Fruit fly (Drosophila melanogaster): ENCODE measurements around the gene CG17191.

CG17191 gene

DNA sequence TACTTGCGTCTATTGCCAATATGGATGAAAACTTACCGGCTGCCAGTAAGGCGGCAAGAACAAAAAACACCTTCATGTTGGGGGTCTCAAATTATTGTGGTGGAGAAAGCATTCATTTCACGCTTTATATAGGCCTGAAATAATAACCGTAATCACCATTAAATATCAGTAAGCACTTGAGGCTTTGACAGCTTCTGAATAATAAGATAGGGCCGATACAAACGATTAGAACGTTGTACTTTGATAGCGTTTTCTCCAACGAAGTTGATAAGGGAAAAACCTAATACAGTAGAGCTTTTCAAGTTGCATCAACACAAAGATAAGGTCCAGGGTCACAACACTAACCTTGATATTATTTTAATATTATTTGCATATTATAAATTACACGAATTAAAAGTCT, 1.7 kb upstream of the CG17191 start, which contains the start of gene CG6283:
TSS of gene CG6283 (minus strand) at position 101 of the 400 bp plus-strand sequence.
- no peak for TF ChIP-seq pan (optimal IDR thresholded peaks at IDR 0.05)
- no peak for TF ChIP-seq usp (GFP tag; optimal IDR thresholded peaks at IDR 0.05)
- TF ChIP-seq Dll (optimal IDR thresholded peaks at IDR 0.05) = no peak
- TF ChIP-seq psq (optimal IDR thresholded peaks at IDR 0.05) = no peak
- no peak for TF ChIP-seq EcR (GFP tag; optimal IDR thresholded peaks at IDR 0.05)
- TF ChIP-seq CG8478 (optimal IDR thresholded peaks at IDR 0.05) = no peak

DNA sequence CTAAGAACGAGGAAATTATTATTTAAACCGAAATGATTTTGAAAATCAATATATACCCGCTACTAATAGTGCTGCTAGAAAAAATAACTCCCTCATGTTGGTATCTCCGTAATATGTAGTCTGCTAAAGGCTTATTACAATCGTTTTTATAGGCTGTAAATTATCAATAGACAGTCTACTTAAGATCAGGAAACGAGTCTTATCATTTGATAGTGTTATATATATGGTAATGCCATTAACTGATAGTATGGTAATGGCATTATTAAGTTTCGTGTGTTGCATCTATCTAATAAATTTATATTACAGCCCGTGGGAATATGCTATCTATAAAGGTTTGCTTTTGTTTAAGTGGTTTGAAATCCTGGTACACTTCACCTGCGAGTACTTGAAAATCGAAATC, 1.4 kb downstream of the CG17191 start, which contains the start of gene CG17192:
TSS of gene CG17192 (minus strand) at position 101 of the 400 bp plus-strand sequence.
- TF ChIP-seq Dll (optimal IDR thresholded peaks at IDR 0.05) (no peak), pan (optimal IDR thresholded peaks at IDR 0.05) (no peak)

DNA sequence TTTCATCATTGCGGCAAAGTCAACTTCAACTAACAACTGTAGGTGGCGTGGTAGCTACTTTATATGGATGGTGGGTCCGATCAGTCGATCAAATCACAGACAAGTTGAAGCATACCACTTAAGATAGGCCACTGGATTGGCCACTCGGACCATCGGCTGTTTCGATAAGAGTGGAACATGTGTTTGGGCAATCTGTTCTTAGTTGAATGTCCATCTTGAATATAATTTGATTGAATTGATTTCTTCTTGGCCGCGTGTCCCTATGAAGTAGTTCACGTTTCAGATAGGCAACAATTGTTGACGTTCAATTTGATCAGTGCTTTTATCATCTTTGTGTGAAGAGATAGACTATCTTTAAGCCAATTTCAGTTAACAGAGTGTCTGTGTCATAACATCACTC, 12.5 kb downstream of the CG17191 start, which contains the start of gene CG6295:
TSS of gene CG6295 (minus strand) at position 34 of the 400 bp plus-strand sequence.
- no peak for TF ChIP-seq EcR (GFP tag; optimal IDR thresholded peaks at IDR 0.05)
- no peak for TF ChIP-seq usp (GFP tag; optimal IDR thresholded peaks at IDR 0.05)
- TF ChIP-seq pan (optimal IDR thresholded peaks at IDR 0.05) = no peak
- TF ChIP-seq psq (optimal IDR thresholded peaks at IDR 0.05) = no peak
- no peak for TF ChIP-seq Dll (optimal IDR thresholded peaks at IDR 0.05)
- no peak for TF ChIP-seq CG8478 (optimal IDR thresholded peaks at IDR 0.05)

DNA sequence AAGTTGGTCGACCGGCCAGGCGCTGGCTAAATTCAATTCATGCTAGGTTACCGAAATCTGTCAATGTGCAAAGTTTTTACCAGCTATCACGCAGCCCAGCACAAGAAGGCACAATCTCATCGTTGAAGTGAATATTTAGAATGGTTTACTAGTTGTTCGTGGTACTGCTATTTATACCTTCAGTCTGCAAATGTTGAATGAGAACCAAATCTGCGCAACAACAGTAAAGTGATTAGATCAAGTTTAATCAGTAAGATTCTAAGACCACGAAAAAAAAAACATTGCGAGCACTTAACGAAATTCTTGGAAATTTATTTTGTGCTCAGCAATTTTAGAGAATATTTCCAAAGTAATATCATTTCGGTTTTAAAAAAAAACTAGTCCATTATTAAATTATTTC, 14.2 kb downstream of the CG17191 start, which contains the start of gene CG6296:
TSS of gene CG6296 (minus strand) at position 132 of the 400 bp plus-strand sequence.
- TF ChIP-seq Dll (optimal IDR thresholded peaks at IDR 0.05) = no peak
- TF ChIP-seq psq (optimal IDR thresholded peaks at IDR 0.05) = no peak
- no peak for TF ChIP-seq pan (optimal IDR thresholded peaks at IDR 0.05)
- TF ChIP-seq CG8478 (optimal IDR thresholded peaks at IDR 0.05) = no peak
- no peak for TF ChIP-seq EcR (GFP tag; optimal IDR thresholded peaks at IDR 0.05)
- no peak for TF ChIP-seq usp (GFP tag; optimal IDR thresholded peaks at IDR 0.05)

DNA sequence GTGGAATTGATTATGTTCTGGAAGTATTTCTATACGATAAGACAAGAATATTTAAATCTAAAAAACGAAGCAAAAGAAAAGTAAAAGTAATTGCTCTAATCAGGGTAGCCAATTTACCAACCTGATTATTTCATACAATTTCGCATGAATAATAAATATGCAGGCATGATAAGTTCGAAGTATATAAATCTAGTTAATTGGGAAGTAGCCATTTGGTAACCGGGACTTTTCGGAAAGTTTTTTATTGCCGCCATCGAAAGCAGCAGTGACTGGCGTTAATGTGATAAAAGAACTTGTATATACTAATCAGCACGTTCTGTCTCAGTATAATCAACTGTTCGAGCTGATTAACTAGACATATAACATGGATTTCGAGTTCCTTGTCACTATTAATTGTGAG, 16.8 kb downstream of the CG17191 start:
- TF ChIP-seq usp (GFP tag; optimal IDR thresholded peaks at IDR 0.05) = no peak
- TF ChIP-seq CG8478 (optimal IDR thresholded peaks at IDR 0.05) = no peak
- no peak for TF ChIP-seq Dll (optimal IDR thresholded peaks at IDR 0.05)
- TF ChIP-seq psq (optimal IDR thresholded peaks at IDR 0.05) = no peak
- no peak for TF ChIP-seq pan (optimal IDR thresholded peaks at IDR 0.05)
- no peak for TF ChIP-seq EcR (GFP tag; optimal IDR thresholded peaks at IDR 0.05)

DNA sequence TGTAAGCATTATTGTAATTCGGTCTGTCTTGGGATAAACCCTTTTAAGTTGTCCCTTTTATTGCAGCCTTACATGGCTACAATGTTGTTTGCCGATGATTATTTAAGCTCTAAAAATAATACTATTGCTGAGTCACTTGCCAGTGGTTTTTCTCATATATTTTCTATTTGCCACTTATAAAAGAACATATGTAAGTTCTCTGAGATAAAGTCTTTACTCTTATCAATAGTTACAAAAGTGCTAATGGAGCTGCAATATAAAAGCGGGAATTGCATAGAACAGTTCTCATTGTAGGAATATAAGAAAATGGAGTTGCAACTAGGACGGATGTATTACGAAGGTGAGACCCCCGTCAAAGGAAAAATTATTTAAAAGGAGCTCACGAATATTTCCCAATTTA, 20.1 kb downstream of the CG17191 start, which contains the start of gene CG31077:
TSS of gene CG31077 (plus strand) at position 301 of the 400 bp plus-strand sequence.
- TF ChIP-seq pan (optimal IDR thresholded peaks at IDR 0.05) = no peak
- TF ChIP-seq usp (GFP tag; optimal IDR thresholded peaks at IDR 0.05) = no peak
- TF ChIP-seq psq (optimal IDR thresholded peaks at IDR 0.05) = no peak
- TF ChIP-seq Dll (optimal IDR thresholded peaks at IDR 0.05) = no peak
- TF ChIP-seq EcR (GFP tag; optimal IDR thresholded peaks at IDR 0.05) = no peak
- TF ChIP-seq CG8478 (optimal IDR thresholded peaks at IDR 0.05) = no peak

DNA sequence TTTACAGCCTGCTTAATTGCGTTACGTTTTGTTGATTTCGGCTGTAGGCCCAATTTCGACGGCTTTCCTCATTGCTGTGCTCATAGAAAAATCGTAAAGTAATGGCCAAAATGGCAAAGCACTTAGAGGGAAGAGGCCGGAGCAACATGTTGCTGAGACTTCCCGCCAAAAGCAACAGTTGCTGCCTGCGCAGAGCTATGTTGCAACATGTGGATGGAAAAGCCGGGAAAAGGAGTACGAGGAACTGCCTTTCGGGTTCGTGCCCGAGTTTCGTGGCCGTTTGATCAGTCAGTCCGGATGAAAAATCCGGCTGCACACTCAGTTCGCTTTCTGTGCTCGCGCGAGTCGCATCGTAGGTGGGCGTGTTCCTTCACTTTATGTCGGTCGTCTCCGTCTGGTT, 22.9 kb downstream of the CG17191 start, which contains the start of gene RYa-R:
TSS of gene RYa-R (plus strand) at position 339 of the 400 bp plus-strand sequence.
- TF ChIP-seq pan (optimal IDR thresholded peaks at IDR 0.05) = no peak

DNA sequence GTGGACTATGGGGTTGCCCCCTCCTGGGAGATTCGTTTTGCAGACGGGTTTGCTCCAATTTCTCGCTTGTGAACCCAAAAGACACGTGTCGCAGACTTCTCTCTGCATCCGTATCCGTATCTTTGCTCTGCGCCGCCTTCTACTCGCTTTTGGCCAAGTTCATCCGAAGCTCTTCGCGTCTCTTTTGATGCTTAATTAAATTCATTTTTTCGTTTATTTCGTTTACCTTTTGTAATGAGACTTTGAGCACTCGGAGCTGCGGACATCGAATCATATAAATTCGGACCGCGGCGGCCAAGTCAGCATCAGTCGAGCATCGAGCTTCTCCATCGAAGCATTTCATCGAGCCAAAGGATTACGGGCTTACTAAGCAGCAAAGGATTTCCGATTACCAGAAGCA, 25.0 kb downstream of the CG17191 start, which contains the start of gene TwdlC:
TSS of gene TwdlC (plus strand) at position 301 of the 400 bp plus-strand sequence.
- TF ChIP-seq pan (optimal IDR thresholded peaks at IDR 0.05) (no peak), psq (optimal IDR thresholded peaks at IDR 0.05) (no peak), Dll (optimal IDR thresholded peaks at IDR 0.05) (no peak), CG8478 (optimal IDR thresholded peaks at IDR 0.05) (no peak), EcR (GFP tag; optimal IDR thresholded peaks at IDR 0.05) (no peak), usp (GFP tag; optimal IDR thresholded peaks at IDR 0.05) (no peak)

DNA sequence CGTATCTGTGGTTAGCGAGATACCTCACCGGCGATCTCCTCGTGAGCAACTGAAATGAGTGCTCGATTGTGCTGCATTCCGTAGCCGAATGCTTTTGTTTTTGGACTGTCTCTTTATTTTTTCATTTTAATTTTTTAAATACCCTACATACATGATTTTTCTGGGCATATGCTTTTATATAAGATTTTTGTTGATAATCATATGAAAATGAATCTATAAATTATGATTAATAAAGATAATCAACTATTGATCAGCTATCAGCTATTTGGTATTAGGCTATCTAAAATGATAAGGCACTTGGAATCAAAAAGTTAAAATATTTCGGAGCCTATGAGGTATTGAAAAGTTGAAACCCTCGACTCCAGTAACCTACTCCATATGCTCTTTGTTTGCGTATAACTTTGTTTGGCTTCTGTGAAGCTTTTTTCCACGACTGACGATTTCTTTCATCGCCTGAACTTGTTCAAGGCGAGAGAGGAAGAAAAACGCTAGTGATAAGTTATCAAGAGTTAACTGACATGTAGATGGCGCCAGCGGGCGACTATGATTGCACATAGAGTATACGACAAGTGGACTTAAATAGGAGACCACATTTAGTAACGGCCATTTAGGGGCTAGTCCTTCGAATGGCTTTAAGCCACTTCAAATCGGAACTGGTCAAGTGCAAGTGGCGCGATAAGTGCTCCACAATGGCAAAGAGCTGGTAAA, 29.6 kb downstream of the CG17191 start, which contains the start of gene CG31076:
TSS of gene CG31076 (minus strand) at position 51 of the 708 bp plus-strand sequence.
- TF ChIP-seq Dll (optimal IDR thresholded peaks at IDR 0.05) (no peak), usp (GFP tag; optimal IDR thresholded peaks at IDR 0.05) (no peak), CG8478 (optimal IDR thresholded peaks at IDR 0.05) (no peak), pan (optimal IDR thresholded peaks at IDR 0.05) (peak; percentile 83), EcR (GFP tag; optimal IDR thresholded peaks at IDR 0.05) (peak in 1 of 2 experiments; percentile 43)

DNA sequence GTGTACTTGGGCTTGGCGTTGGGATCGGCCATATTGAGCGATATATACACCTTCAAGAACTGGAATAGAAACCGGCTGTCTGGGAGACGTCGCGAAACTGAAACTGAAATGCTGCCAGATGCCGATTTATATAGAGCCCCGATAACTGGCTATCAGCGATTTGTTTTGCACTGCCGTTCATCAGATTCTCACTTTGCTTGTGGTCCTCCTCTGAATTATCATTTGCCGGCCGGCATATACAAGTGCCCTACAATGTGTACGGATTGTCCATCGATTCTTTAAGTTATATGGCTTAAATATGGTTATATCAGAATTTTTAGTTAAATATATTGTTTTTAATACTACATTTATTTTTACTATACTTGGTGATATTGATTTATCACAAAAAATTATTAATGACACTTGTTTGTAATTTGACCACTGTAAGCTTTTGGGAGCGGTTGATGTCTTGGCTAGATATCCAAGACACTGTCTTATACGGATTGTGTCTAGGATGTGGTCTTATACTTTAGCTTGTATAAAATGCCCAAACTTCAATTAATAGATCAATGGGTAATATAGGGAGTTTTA, 31.1 kb downstream of the CG17191 start, which contains the start of gene CG31075:
TSS of gene CG31075 (minus strand) at position 106 of the 570 bp plus-strand sequence.
- TF ChIP-seq CG8478 (optimal IDR thresholded peaks at IDR 0.05) (no peak), usp (GFP tag; optimal IDR thresholded peaks at IDR 0.05) (no peak), pan (optimal IDR thresholded peaks at IDR 0.05) (no peak), Dll (optimal IDR thresholded peaks at IDR 0.05) (no peak), psq (optimal IDR thresholded peaks at IDR 0.05) (peak; percentile 41), EcR (GFP tag; optimal IDR thresholded peaks at IDR 0.05) (no peak)

DNA sequence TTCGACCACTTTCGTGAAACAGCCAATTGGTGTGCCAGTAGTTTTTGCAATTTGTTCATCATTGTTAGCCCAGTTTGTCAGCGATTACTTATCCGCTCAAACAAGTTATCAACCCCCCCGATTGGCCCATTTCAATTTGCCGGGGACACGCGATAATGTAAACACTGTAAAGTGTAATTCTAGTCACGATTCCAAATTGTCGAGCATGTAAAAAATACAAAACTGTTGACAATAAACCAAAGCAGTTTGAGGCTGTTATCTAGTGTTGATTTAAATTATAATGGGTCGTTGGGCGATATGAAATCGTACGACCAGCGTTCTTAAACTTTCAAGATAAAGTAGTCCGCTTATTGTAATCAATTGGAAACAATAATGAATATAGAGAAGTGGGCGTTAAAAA, 32.1 kb downstream of the CG17191 start:
- TF ChIP-seq pan (optimal IDR thresholded peaks at IDR 0.05) (no peak), EcR (GFP tag; optimal IDR thresholded peaks at IDR 0.05) (no peak), Dll (optimal IDR thresholded peaks at IDR 0.05) (no peak), psq (optimal IDR thresholded peaks at IDR 0.05) (no peak), CG8478 (optimal IDR thresholded peaks at IDR 0.05) (no peak), usp (GFP tag; optimal IDR thresholded peaks at IDR 0.05) (no peak)

DNA sequence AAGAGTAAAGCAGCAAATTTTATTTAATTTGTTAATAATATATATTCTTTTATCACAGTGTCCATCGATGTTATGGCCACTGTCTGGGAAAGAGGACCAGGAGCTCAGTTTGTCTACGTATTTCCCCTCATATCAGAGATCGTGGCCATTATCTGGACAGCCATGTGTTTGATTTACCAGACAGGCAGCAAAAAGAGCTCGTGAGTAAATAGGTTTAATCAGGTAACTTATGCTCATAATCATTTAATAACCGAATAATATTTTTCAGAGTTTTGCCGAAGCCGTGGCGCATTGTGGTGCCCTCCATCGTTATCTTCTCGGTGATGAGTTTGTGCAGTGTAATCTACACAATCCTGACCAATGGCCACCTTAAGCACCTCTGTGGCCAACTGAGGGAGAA, 35.1 kb downstream of the CG17191 start:
- TF ChIP-seq Dll (optimal IDR thresholded peaks at IDR 0.05) (no peak), psq (optimal IDR thresholded peaks at IDR 0.05) (no peak), usp (GFP tag; optimal IDR thresholded peaks at IDR 0.05) (no peak), CG8478 (optimal IDR thresholded peaks at IDR 0.05) (no peak), EcR (GFP tag; optimal IDR thresholded peaks at IDR 0.05) (no peak)
